Worm (Caenorhabditis elegans): ENCODE measurements around the gene nhr-196.

The nhr-196 gene

ce11 chrV:15730459-15730858 is 44.9 kb downstream of the nhr-196 start, which contains the start of gene Y6E2A.10:
Y6E2A.10 (minus strand) TSS chrV:15730559.
- TF ChIP-seq hlh-13 (GFP tag; optimal IDR thresholded peaks at IDR 0.05) (no peak), hlh-30 (tag; optimal IDR thresholded peaks at IDR 0.05; ENCODE audit: insufficient read depth) (no peak), ref-2 (tag; optimal IDR thresholded peaks at IDR 0.05) (no peak), ttx-3 (tag; optimal IDR thresholded peaks at IDR 0.05) (no peak), hlh-15 (tag; optimal IDR thresholded peaks at IDR 0.05) (no peak), ahr-1 (tag; optimal IDR thresholded peaks at IDR 0.05) (no peak), mec-3 (tag; optimal IDR thresholded peaks at IDR 0.05; ENCODE audit: borderline replicate concordance) (no peak), tbx-2 (tag; optimal IDR thresholded peaks at IDR 0.05) (no peak), lin-11 (tag; optimal IDR thresholded peaks at IDR 0.05) (no peak), fax-1 (tag; optimal IDR thresholded peaks at IDR 0.05) (no peak), C38D4.7 (GFP tag; optimal IDR thresholded peaks at IDR 0.05) (no peak), tbx-7 (tag; optimal IDR thresholded peaks at IDR 0.05) (no peak), ceh-22 (tag; optimal IDR thresholded peaks at IDR 0.05) (no peak), dmd-4 (tag; optimal IDR thresholded peaks at IDR 0.05; ENCODE audit: borderline replicate concordance) (no peak), pha-4 (tag; optimal IDR thresholded peaks at IDR 0.05) (no peak), fkh-6 (tag; optimal IDR thresholded peaks at IDR 0.05) (no peak)

- TF ChIP-seq ama-1 (optimal IDR thresholded peaks at IDR 0.05) = no peak
These were observed 46.7 kb downstream of the nhr-196 start, which contains the start of gene str-38 for ce11 chrV:15732209-15732608. str-38 (minus strand) TSS chrV:15732309.

ce11 chrV:15733020-15733419 is 47.5 kb downstream of the nhr-196 start:
- no peak for TF ChIP-seq nhr-11 (tag; optimal IDR thresholded peaks at IDR 0.05)
- no peak for TF ChIP-seq C08G9.2 (tag; optimal IDR thresholded peaks at IDR 0.05)
- TF ChIP-seq ceh-31 (tag; optimal IDR thresholded peaks at IDR 0.05) = no peak
- no peak for TF ChIP-seq che-1 (tag; optimal IDR thresholded peaks at IDR 0.05)
- no peak for TF ChIP-seq ceh-18 (tag; optimal IDR thresholded peaks at IDR 0.05)

- TF ChIP-seq pha-2 (tag; optimal IDR thresholded peaks at IDR 0.05) = no peak
- no peak for TF ChIP-seq madf-2 (tag; optimal IDR thresholded peaks at IDR 0.05)
- TF ChIP-seq lim-6 (tag; optimal IDR thresholded peaks at IDR 0.05) = no peak
These were observed 48.1 kb downstream of the nhr-196 start, which contains the start of gene T23D5.3 for ce11 chrV:15733568-15733967. T23D5.3 (minus strand) TSS chrV:15733668.

- TF ChIP-seq nhr-232 (tag; optimal IDR thresholded peaks at IDR 0.05) (no peak), gmeb-2 (tag; optimal IDR thresholded peaks at IDR 0.05) (no peak), ahr-1 (tag; optimal IDR thresholded peaks at IDR 0.05) (no peak), pqm-1 (tag; optimal IDR thresholded peaks at IDR 0.05) (no peak), zip-5 (tag; optimal IDR thresholded peaks at IDR 0.05) (no peak), tbx-2 (tag; optimal IDR thresholded peaks at IDR 0.05) (no peak), dmd-4 (tag; optimal IDR thresholded peaks at IDR 0.05; ENCODE audit: borderline replicate concordance) (no peak), unc-86 (tag; optimal IDR thresholded peaks at IDR 0.05) (no peak), ztf-16 (tag; optimal IDR thresholded peaks at IDR 0.05) (no peak), ceh-31 (tag; optimal IDR thresholded peaks at IDR 0.05) (no peak), ceh-2 (tag; optimal IDR thresholded peaks at IDR 0.05) (no peak), K02D7.2 (tag; optimal IDR thresholded peaks at IDR 0.05) (no peak), ref-2 (tag; optimal IDR thresholded peaks at IDR 0.05) (no peak), unc-3 (GFP tag; conservative IDR thresholded peaks at IDR 0.05) (no peak), unc-3 (tag; optimal IDR thresholded peaks at IDR 0.05) (no peak)
These were observed 50.2 kb downstream of the nhr-196 start, which contains the start of gene str-27 for ce11 chrV:15735720-15736119. str-27 (minus strand) TSS chrV:15735820.
